Worm (Caenorhabditis elegans): ENCODE measurements around the gene ZK131.11.

DNA sequence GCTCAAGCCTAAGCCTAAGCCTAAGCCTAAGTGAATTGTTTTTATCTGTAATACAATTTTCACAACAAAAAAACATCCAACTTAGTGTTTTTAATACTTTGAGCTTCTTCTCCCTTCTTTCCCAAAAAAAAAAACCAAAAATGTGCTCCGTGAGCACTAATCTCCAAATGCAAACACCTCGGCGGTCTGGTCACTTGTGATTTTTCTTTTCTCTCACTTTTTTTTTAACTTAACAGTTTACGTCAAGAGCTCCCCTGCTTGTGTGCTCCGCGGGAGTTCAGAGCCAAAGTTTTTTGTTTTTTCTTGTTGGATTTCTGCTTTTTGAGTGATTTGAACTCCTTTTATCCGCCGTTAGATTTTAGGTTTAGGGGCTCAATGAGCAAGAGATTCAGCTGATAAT is 14.2 kb downstream of the ZK131.11 start:
- TF ChIP-seq med-1 (GFP tag; optimal IDR thresholded peaks at IDR 0.05; ENCODE audit: insufficient read depth): no peak
- TF ChIP-seq ref-1 (GFP tag; conservative IDR thresholded peaks at IDR 0.05): no peak
- TF ChIP-seq cog-1 (tag; optimal IDR thresholded peaks at IDR 0.05): no peak
- no peak for TF ChIP-seq ztf-23 (GFP tag; IDR thresholded peaks at IDR 0.05)
- no peak for TF ChIP-seq flt-1 (GFP tag; IDR thresholded peaks at IDR 0.05)
- TF ChIP-seq ztf-29 (GFP tag; IDR thresholded peaks at IDR 0.05): no peak

Measured in whole organism, midembryonic.